Fruit fly (Drosophila melanogaster): ENCODE results near the gene CG5989.

DNA sequence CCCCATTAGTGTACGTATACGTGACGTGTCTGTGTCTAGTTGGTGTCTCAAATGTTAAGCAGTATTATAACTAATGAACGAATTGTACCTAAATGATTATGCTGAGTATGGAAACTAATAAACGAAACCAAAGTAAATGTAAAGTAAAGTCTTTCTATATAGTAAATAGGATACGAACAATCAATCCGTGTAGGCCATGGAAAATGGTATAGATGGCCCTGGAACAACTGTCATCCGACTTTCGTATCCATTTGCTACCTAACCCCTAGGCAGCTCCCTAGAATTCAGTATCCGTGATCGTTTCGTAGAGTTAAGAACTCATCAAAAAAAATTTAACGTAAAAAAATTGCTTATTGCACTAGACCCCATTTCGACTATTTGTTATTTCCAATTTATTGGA is 13.0 kb upstream of the CG5989 start, which contains the start of gene S-Lap1:
- TF ChIP-seq usp (GFP tag; optimal IDR thresholded peaks at IDR 0.05) (no peak), CG8478 (optimal IDR thresholded peaks at IDR 0.05) (no peak), pan (optimal IDR thresholded peaks at IDR 0.05) (no peak), EcR (GFP tag; optimal IDR thresholded peaks at IDR 0.05) (no peak), Dll (optimal IDR thresholded peaks at IDR 0.05) (no peak), psq (optimal IDR thresholded peaks at IDR 0.05) (no peak)
